Fruit fly (Drosophila melanogaster) whole organism, embryonic: Measurements from ENCODE around the gene CG3634.

Source experiments
- Abd-B ChIP-seq: fragments of 200-800 bp; sonication (Bioruptor generic); optimal IDR thresholded peaks from 2 replicates; lab custom pipeline; 2018; ENCODE audit warnings: missing biosample characterization, mild to moderate bottlenecking, missing genetic modification characterization, moderate library complexity
- Antp ChIP-seq: fragments of 200-800 bp; sonication (Bioruptor generic); optimal IDR thresholded peaks from 3 replicates; lab custom pipeline; 2016; ENCODE audit warnings: missing biosample characterization, missing genetic modification characterization
- Atf6 ChIP-seq: fragments of 200-800 bp; sonication (Bioruptor generic); IDR thresholded peaks from 2 replicates; pipeline ENCODE4 v1.3.6; 2022; ENCODE audit warnings: missing biosample characterization, missing genetic modification characterization
- Bdp1 ChIP-seq: fragments of 200-800 bp; sonication (Bioruptor generic); optimal IDR thresholded peaks from 3 replicates; lab custom pipeline; 2016; ENCODE audit warnings: missing biosample characterization, missing genetic modification characterization
- BtbVII ChIP-seq: fragments of 200-800 bp; sonication (Bioruptor generic); optimal IDR thresholded peaks from 3 replicates; lab custom pipeline; 2017; ENCODE audit warnings: missing biosample characterization, mild to moderate bottlenecking, missing genetic modification characterization
- CG10431 ChIP-seq: fragments of 200-800 bp; sonication (Bioruptor generic); optimal IDR thresholded peaks from 3 replicates; lab custom pipeline; 2018; ENCODE audit warnings: missing biosample characterization, mild to moderate bottlenecking, missing genetic modification characterization
- CG12219 ChIP-seq: fragments of 200-800 bp; sonication (Bioruptor generic); optimal IDR thresholded peaks from 3 replicates; lab custom pipeline; 2018; ENCODE audit warnings: missing biosample characterization, mild to moderate bottlenecking, missing genetic modification characterization
- CG13894 ChIP-seq: fragments of 200-800 bp; sonication (Bioruptor generic); optimal IDR thresholded peaks from 3 replicates; lab custom pipeline; 2018; ENCODE audit warnings: missing biosample characterization, mild to moderate bottlenecking, missing genetic modification characterization, moderate library complexity
- CG17359 ChIP-seq: fragments of 200-800 bp; sonication (Bioruptor generic); optimal IDR thresholded peaks from 3 replicates; lab custom pipeline; 2018; ENCODE audit warnings: missing biosample characterization, mild to moderate bottlenecking, missing genetic modification characterization, moderate library complexity
- CG17802 ChIP-seq: fragments of 200-800 bp; sonication (Bioruptor generic); optimal IDR thresholded peaks from 2 replicates; lab custom pipeline; 2018; ENCODE audit warnings: missing biosample characterization, mild to moderate bottlenecking, missing genetic modification characterization, moderate library complexity
- CG17829 ChIP-seq: fragments of 200-800 bp; optimal IDR thresholded peaks from 2 replicates; lab custom pipeline; 2019; ENCODE audit warnings: missing biosample characterization, mild to moderate bottlenecking, missing genetic modification characterization, moderate library complexity
- CG2116 ChIP-seq: fragments of 200-800 bp; sonication (Bioruptor generic); optimal IDR thresholded peaks from 3 replicates; lab custom pipeline; 2018; ENCODE audit warnings: missing biosample characterization, mild to moderate bottlenecking, missing genetic modification characterization
- CG2678 ChIP-seq: fragments of 200-800 bp; sonication (Bioruptor generic); optimal IDR thresholded peaks from 3 replicates; lab custom pipeline; 2019; ENCODE audit warnings: missing biosample characterization, mild to moderate bottlenecking, missing genetic modification characterization, moderate library complexity
- CG2712 ChIP-seq: fragments of 200-800 bp; optimal IDR thresholded peaks from 3 replicates; lab custom pipeline; 2019; ENCODE audit warnings: missing biosample characterization, mild to moderate bottlenecking, missing genetic modification characterization, moderate library complexity
- CG30403 ChIP-seq: fragments of 200-800 bp; sonication (Bioruptor generic); optimal IDR thresholded peaks from 3 replicates; lab custom pipeline; 2016; ENCODE audit warnings: missing biosample characterization, missing genetic modification characterization
- CG3281 ChIP-seq: fragments of 200-800 bp; sonication (Bioruptor generic); optimal IDR thresholded peaks from 3 replicates; lab custom pipeline; 2017; ENCODE audit warnings: missing biosample characterization, mild to moderate bottlenecking, missing genetic modification characterization
- CG3407 ChIP-seq: fragments of 200-800 bp; sonication (Bioruptor generic); optimal IDR thresholded peaks from 2 replicates; lab custom pipeline; 2018; ENCODE audit warnings: missing biosample characterization, mild to moderate bottlenecking, missing genetic modification characterization
- CG4424 ChIP-seq: fragments of 200-800 bp; sonication (Bioruptor generic); optimal IDR thresholded peaks from 3 replicates; lab custom pipeline; 2016; ENCODE audit warnings: missing biosample characterization, missing genetic modification characterization
- CG4707 ChIP-seq: fragments of 200-800 bp; sonication (Bioruptor generic); optimal IDR thresholded peaks from 2 replicates; lab custom pipeline; 2018; ENCODE audit warnings: missing biosample characterization, mild to moderate bottlenecking, missing genetic modification characterization, moderate library complexity
- CG4854 ChIP-seq: fragments of 200-800 bp; sonication (Bioruptor generic); optimal IDR thresholded peaks from 2 replicates; lab custom pipeline; 2016; ENCODE audit warnings: missing biosample characterization, missing genetic modification characterization, inconsistent platforms
- CG6765 ChIP-seq: fragments of 200-800 bp; sonication (Bioruptor generic); optimal IDR thresholded peaks from 3 replicates; lab custom pipeline; 2017; ENCODE audit warnings: missing biosample characterization, mild to moderate bottlenecking, missing genetic modification characterization
- CG8290 ChIP-seq, 3 experiments: fragments of 200-800 bp; sonication (Bioruptor generic); optimal IDR thresholded peaks; 2 replicates each; lab custom pipeline; 2016 to 2019; ENCODE audit warnings: missing biosample characterization in 3 of 3, missing genetic modification characterization in 3 of 3, mild to moderate bottlenecking in 2 of 3, moderate library complexity in 1 of 3
- CG9876 ChIP-seq: fragments of 200-800 bp; sonication (Bioruptor generic); optimal IDR thresholded peaks from 2 replicates; lab custom pipeline; 2016; ENCODE audit warnings: missing biosample characterization, missing genetic modification characterization
- Camta ChIP-seq: fragments of 200-800 bp; sonication (Bioruptor generic); optimal IDR thresholded peaks from 2 replicates; lab custom pipeline; 2016; ENCODE audit warnings: missing biosample characterization, missing genetic modification characterization
- Dbx ChIP-seq: fragments of 200-800 bp; sonication (Bioruptor generic); IDR thresholded peaks from 3 replicates; pipeline ENCODE4 v1.3.6; 2022; ENCODE audit warnings: missing biosample characterization, missing genetic modification characterization
- Drgx ChIP-seq: fragments of 200-800 bp; sonication (Bioruptor generic); IDR thresholded peaks from 2 replicates; pipeline ENCODE4 v1.3.6; 2022; ENCODE audit warnings: missing biosample characterization, missing genetic modification characterization
- Hmx ChIP-seq: fragments of 200-800 bp; sonication (Bioruptor generic); optimal IDR thresholded peaks from 2 replicates; lab custom pipeline; 2016; ENCODE audit warnings: missing biosample characterization, missing genetic modification characterization
- Jarid2 ChIP-seq: fragments of 200-800 bp; sonication (Bioruptor generic); optimal IDR thresholded peaks from 3 replicates; lab custom pipeline; 2017; ENCODE audit warnings: mild to moderate bottlenecking, missing biosample characterization, missing genetic modification reagents, missing genetic modification characterization
- MBD-R2 ChIP-seq: fragments of 200-800 bp; sonication (Bioruptor generic); IDR thresholded peaks from 2 replicates; pipeline ENCODE4 v1.3.6; 2022; ENCODE audit warnings: missing biosample characterization, missing genetic modification characterization
- NfI ChIP-seq: fragments of 200-800 bp; sonication (Bioruptor generic); optimal IDR thresholded peaks from 3 replicates; lab custom pipeline; 2018; ENCODE audit warnings: missing biosample characterization, mild to moderate bottlenecking, missing genetic modification characterization, moderate library complexity
- Opbp ChIP-seq: fragments of 200-800 bp; sonication (Bioruptor generic); IDR thresholded peaks from 3 replicates; pipeline ENCODE4 v1.3.6; 2022; ENCODE audit warnings: missing biosample characterization, missing genetic modification characterization; ENCODE audit not compliant: partially characterized antibody
- PHDP ChIP-seq: fragments of 200-800 bp; sonication (Bioruptor generic); optimal IDR thresholded peaks from 3 replicates; lab custom pipeline; 2018; ENCODE audit warnings: missing biosample characterization, mild to moderate bottlenecking, missing genetic modification characterization, moderate library complexity
- Scr ChIP-seq: fragments of 200-800 bp; sonication (Bioruptor generic); IDR thresholded peaks from 2 replicates; pipeline ENCODE4 v1.3.6; 2022; ENCODE audit warnings: missing biosample characterization, missing genetic modification characterization; ENCODE audit not compliant: partially characterized antibody
- br ChIP-seq: fragments of >200 bp; optimal IDR thresholded peaks from 2 replicates; lab custom pipeline; 2017
- caup ChIP-seq: fragments of 200-800 bp; sonication (Bioruptor generic); optimal IDR thresholded peaks from 3 replicates; lab custom pipeline; 2017; ENCODE audit warnings: missing biosample characterization, mild to moderate bottlenecking, missing genetic modification characterization, moderate library complexity; ENCODE audit not compliant: severe bottlenecking
- ems ChIP-seq: fragments of 200-800 bp; sonication (Bioruptor generic); optimal IDR thresholded peaks from 3 replicates; lab custom pipeline; 2016; ENCODE audit warnings: missing biosample characterization, missing genetic modification characterization
- ftz-f1 ChIP-seq: fragments of 200-800 bp; sonication (Bioruptor generic); optimal IDR thresholded peaks from 2 replicates; lab custom pipeline; 2016; ENCODE audit warnings: missing biosample characterization, missing genetic modification characterization
- hbn ChIP-seq: fragments of 200-800 bp; sonication (Bioruptor generic); IDR thresholded peaks from 2 replicates; pipeline ENCODE4 v1.3.6; 2022; ENCODE audit warnings: missing biosample characterization, missing genetic modification characterization; ENCODE audit not compliant: partially characterized antibody
- org-1 ChIP-seq: fragments of 200-800 bp; sonication (Bioruptor generic); optimal IDR thresholded peaks from 2 replicates; lab custom pipeline; 2017; ENCODE audit warnings: missing biosample characterization, missing genetic modification characterization
- pfk ChIP-seq: fragments of 200-800 bp; sonication (Bioruptor generic); optimal IDR thresholded peaks from 2 replicates; lab custom pipeline; 2018; ENCODE audit warnings: missing biosample characterization, mild to moderate bottlenecking, missing genetic modification characterization, moderate library complexity
- pho ChIP-seq: fragments of 200-800 bp; sonication (Bioruptor generic); optimal IDR thresholded peaks from 2 replicates; lab custom pipeline; 2016; ENCODE audit warnings: missing biosample characterization, missing genetic modification characterization
- prd ChIP-seq, 3 experiments: fragments of >200 bp in 2 of 3; fragments of 200-800 bp in 1 of 3; sonication (Bioruptor generic) in 1 of 3; optimal IDR thresholded peaks in 2 of 3; IDR thresholded peaks in 1 of 3; 2 replicates in 2 of 3; 3 replicates in 1 of 3; pipeline versions ENCODE4 v1.3.6 to Lab custom; 2017 to 2022; ENCODE audit warnings: missing biosample characterization in 1 of 3, missing genetic modification characterization in 1 of 3
- row ChIP-seq: fragments of 200-800 bp; sonication (Bioruptor generic); IDR thresholded peaks from 3 replicates; pipeline ENCODE4 v1.3.6; 2022; ENCODE audit warnings: missing biosample characterization, missing genetic modification characterization
- scrt ChIP-seq: fragments of 200-800 bp; sonication (Bioruptor generic); optimal IDR thresholded peaks from 2 replicates; lab custom pipeline; 2018; ENCODE audit warnings: missing biosample characterization, mild to moderate bottlenecking, missing genetic modification characterization, moderate library complexity
- sens-2 ChIP-seq: fragments of 200-800 bp; sonication (Bioruptor generic); IDR thresholded peaks from 2 replicates; pipeline ENCODE4 v1.3.6; 2022; ENCODE audit warnings: missing biosample characterization, missing genetic modification characterization
- z ChIP-seq: fragments of 200-800 bp; sonication (Bioruptor generic); IDR thresholded peaks from 3 replicates; pipeline ENCODE4 v1.3.6; 2022; ENCODE audit warnings: missing biosample characterization, missing genetic modification characterization
- zfh2 ChIP-seq: fragments of 200-800 bp; sonication (Bioruptor generic); optimal IDR thresholded peaks from 2 replicates; lab custom pipeline; 2016; ENCODE audit warnings: missing biosample characterization, missing genetic modification characterization

The CG3634 gene

dm6 chr3L:20784812-20785671, 24.0 kb downstream of the CG3634 start (continued):
- TF ChIP-seq Antp (GFP tag; lab: Kevin White, UChicago) (peak; percentile 9), MBD-R2 (0 out of 2 replicates have a peak, but pooled peaks have one; percentile 35), CG6765 (GFP tag; lab: Kevin White, UChicago) (no peak), CG2116 (GFP tag; lab: Kevin White, UChicago) (peak; percentile 46), Hmx (GFP tag; lab: Kevin White, UChicago) (peak; percentile 2), zfh2 (GFP tag; lab: Kevin White, UChicago) (no peak), CG4854 (GFP tag; lab: Kevin White, UChicago) (peak; percentile 2), Camta (no peak), CG4424 (GFP tag; lab: Kevin White, UChicago) (peak; percentile 16), pfk (peak; percentile 45), CG8290 (GFP tag; optimal IDR thresholded peaks at IDR 0.05; lab: Kevin White, UChicago) (peak; percentile 27), CG8290 (tag; optimal IDR thresholded peaks at IDR 0.05; lab: Kevin White, UChicago) (peak in 1 of 2 experiments; percentile 12), CG12219 (GFP tag; lab: Kevin White, UChicago) (peak; percentile 20), Abd-B (GFP tag; lab: Kevin White, UChicago) (peak; percentile 33), caup (GFP tag; lab: Kevin White, UChicago) (peak; percentile 32), CG10431 (GFP tag; lab: Kevin White, UChicago) (no peak), CG2678 (tag; lab: Kevin White, UChicago) (peak; percentile 68), br (lab: Kevin White, UChicago) (no peak), PHDP (tag; lab: Kevin White, UChicago) (peak; percentile 10), org-1 (GFP tag; lab: Kevin White, UChicago) (no peak), pho (GFP tag; lab: Kevin White, UChicago) (peak; percentile 44), CG3281 (peak; percentile 68), sens-2 (GFP tag; lab: Robert Waterston, UW) (peak; percentile 35; the same call in 1 of the 2 replicates), CG17802 (no peak), CG3407 (GFP tag; lab: Kevin White, UChicago) (no peak), ftz-f1 (GFP tag; lab: Kevin White, UChicago) (peak; percentile 80), Scr (GFP tag; lab: Robert Waterston, UW) (peak; percentile 9; the same call in 1 of the 2 replicates), Bdp1 (GFP tag; lab: Kevin White, UChicago) (no peak), hbn (GFP tag; lab: Robert Waterston, UW) (no peak; the same call in 1 of the 2 replicates), CG13894 (tag; lab: Kevin White, UChicago) (peak; percentile 78), CG17359 (tag; lab: Kevin White, UChicago) (peak; percentile 16), BtbVII (GFP tag; lab: Kevin White, UChicago) (peak; percentile 37), Jarid2 (peak; percentile 85), ems (GFP tag; lab: Kevin White, UChicago) (peak; percentile 19), Dbx (peak; percentile 69; the same call in 2 of the 3 replicates), Atf6 (GFP tag; lab: Robert Waterston, UW) (peak; percentile 45; the same call in 1 of the 2 replicates), CG9876 (GFP tag; lab: Kevin White, UChicago) (peak; percentile 15), prd (optimal IDR thresholded peaks at IDR 0.05; lab: Kevin White, UChicago) (no peak), prd (GFP tag; IDR thresholded peaks at IDR 0.05; lab: Robert Waterston, UW) (peak; percentile 47; the same call in 2 of the 3 replicates), CG17829 (tag; lab: Kevin White, UChicago) (peak; percentile 27), CG2712 (tag; lab: Kevin White, UChicago) (peak; percentile 56), row (GFP tag; lab: Robert Waterston, UW) (peak; percentile 93), NfI (GFP tag; lab: Kevin White, UChicago) (peak; percentile 24), Opbp (GFP tag; lab: Robert Waterston, UW) (peak; percentile 68; the same call in 2 of the 3 replicates), CG30403 (GFP tag; lab: Kevin White, UChicago) (peak; percentile 51), scrt (GFP tag; lab: Kevin White, UChicago) (peak; percentile 37), Drgx (GFP tag; lab: Robert Waterston, UW) (peak; percentile 46; the same call in 1 of the 2 replicates), z (GFP tag; lab: Robert Waterston, UW) (peak; percentile 67; the same call in 2 of the 3 replicates), CG4707 (GFP tag; lab: Kevin White, UChicago) (no peak)
